Worm (Caenorhabditis elegans): ENCODE measurements around the gene F26F4.6.

ce11 chrIII:4859039-4859438, 34.4 kb downstream of the F26F4.6 start, which contains the start of gene C35D10.6:
- no peak for TF ChIP-seq W03F9.2 (tag; optimal IDR thresholded peaks at IDR 0.05)
- no peak for TF ChIP-seq him-1 (tag; optimal IDR thresholded peaks at IDR 0.05)
- TF ChIP-seq dao-5 (tag; optimal IDR thresholded peaks at IDR 0.05), result no peak
